Fruit fly (Drosophila melanogaster) whole organism: ENCODE results near the gene mTor.

Source experiments
- CG8478 ChIP-seq: fragments of >200 bp; optimal IDR thresholded peaks from 2 replicates; lab custom pipeline; 2018; ENCODE audit warnings: inconsistent platforms
- Dll ChIP-seq: fragments of >200 bp; optimal IDR thresholded peaks from 2 replicates; lab custom pipeline; 2017
- EcR ChIP-seq, 2 experiments: fragments of >200 bp; optimal IDR thresholded peaks; 2 replicates each; lab custom pipeline; 2017; ENCODE audit warnings: missing biosample characterization in 2 of 2, missing genetic modification characterization in 2 of 2, missing genetic modification reagents in 2 of 2
- pan ChIP-seq: fragments of >200 bp; optimal IDR thresholded peaks from 2 replicates; lab custom pipeline; 2017
- psq ChIP-seq: fragments of >200 bp; optimal IDR thresholded peaks from 2 replicates; lab custom pipeline; 2017
- usp ChIP-seq: fragments of >200 bp; optimal IDR thresholded peaks from 2 replicates; lab custom pipeline; 2017; ENCODE audit warnings: missing biosample characterization, missing genetic modification characterization, mixed read lengths

Gene mTor

dm6 chr2L:13014038-13014790 is 9.9 kb downstream of the mTor start:
- no peak for TF ChIP-seq pan
- TF ChIP-seq EcR (GFP tag; optimal IDR thresholded peaks at IDR 0.05; lab: Kevin White, UChicago) = no peak
- no peak for TF ChIP-seq Dll (lab: Kevin White, UChicago)
- TF ChIP-seq psq (lab: Kevin White, UChicago) = no peak
- no peak for TF ChIP-seq usp

- TF ChIP-seq psq (lab: Kevin White, UChicago) (no peak), CG8478 (lab: Kevin White, UChicago) (no peak), usp (no peak), pan (no peak), Dll (lab: Kevin White, UChicago) (no peak), EcR (GFP tag; optimal IDR thresholded peaks at IDR 0.05; lab: Kevin White, UChicago) (no peak)
These were observed 14.8 kb downstream of the mTor start, which contains the start of gene Ube4B for dm6 chr2L:13018992-13019484. Ube4B (minus strand) TSS chr2L:13019434.

- TF ChIP-seq pan (no peak), Dll (lab: Kevin White, UChicago) (no peak), psq (lab: Kevin White, UChicago) (no peak), usp (no peak), CG8478 (lab: Kevin White, UChicago) (no peak), EcR (GFP tag; optimal IDR thresholded peaks at IDR 0.05; lab: Kevin White, UChicago) (no peak)
These were observed 16.9 kb downstream of the mTor start, which contains the start of gene CG9933 for dm6 chr2L:13021020-13021781. CG9933 (minus strand) TSS chr2L:13021312.

dm6 chr2L:13028923-13029322 is 24.6 kb downstream of the mTor start:
- no peak for TF ChIP-seq pan
- TF ChIP-seq Dll (lab: Kevin White, UChicago) = no peak
- TF ChIP-seq EcR (GFP tag; optimal IDR thresholded peaks at IDR 0.05; lab: Kevin White, UChicago) = no peak
- no peak for TF ChIP-seq psq (lab: Kevin White, UChicago)
- no peak for TF ChIP-seq CG8478 (lab: Kevin White, UChicago)
- no peak for TF ChIP-seq usp

dm6 chr2L:13035687-13036185 is 31.5 kb downstream of the mTor start:
- TF ChIP-seq Dll (lab: Kevin White, UChicago) = no peak
- TF ChIP-seq pan = no peak
- no peak for TF ChIP-seq psq (lab: Kevin White, UChicago)
- TF ChIP-seq usp = no peak
- no peak for TF ChIP-seq CG8478 (lab: Kevin White, UChicago)
- TF ChIP-seq EcR (GFP tag; optimal IDR thresholded peaks at IDR 0.05; lab: Kevin White, UChicago) = no peak

dm6 chr2L:13042405-13042804 is 38.1 kb downstream of the mTor start:
- TF ChIP-seq EcR (GFP tag; optimal IDR thresholded peaks at IDR 0.05; lab: Kevin White, UChicago) = no peak
- no peak for TF ChIP-seq pan
- no peak for TF ChIP-seq usp
- TF ChIP-seq CG8478 (lab: Kevin White, UChicago) = no peak
- TF ChIP-seq psq (lab: Kevin White, UChicago) = no peak
- no peak for TF ChIP-seq Dll (lab: Kevin White, UChicago)

- no peak for TF ChIP-seq EcR (GFP tag; optimal IDR thresholded peaks at IDR 0.05; lab: Kevin White, UChicago)
- TF ChIP-seq pan = no peak
- no peak for TF ChIP-seq psq (lab: Kevin White, UChicago)
- no peak for TF ChIP-seq CG8478 (lab: Kevin White, UChicago)
- no peak for TF ChIP-seq Dll (lab: Kevin White, UChicago)
- no peak for TF ChIP-seq usp
These were observed 39.9 kb downstream of the mTor start for dm6 chr2L:13044135-13044534.

dm6 chr2L:13045924-13046323 is 41.6 kb downstream of the mTor start:
- TF ChIP-seq pan (no peak), EcR (GFP tag; optimal IDR thresholded peaks at IDR 0.05; lab: Kevin White, UChicago) (no peak), psq (lab: Kevin White, UChicago) (no peak), Dll (lab: Kevin White, UChicago) (no peak), CG8478 (lab: Kevin White, UChicago) (no peak), usp (no peak)

dm6 chr2L:13049136-13049535 is 44.9 kb downstream of the mTor start:
- TF ChIP-seq EcR (GFP tag; optimal IDR thresholded peaks at IDR 0.05; lab: Kevin White, UChicago) (no peak), pan (no peak), psq (lab: Kevin White, UChicago) (no peak), usp (no peak), Dll (lab: Kevin White, UChicago) (no peak), CG8478 (lab: Kevin White, UChicago) (no peak)

dm6 chr2L:13056022-13056421 is 51.7 kb downstream of the mTor start:
- TF ChIP-seq EcR (GFP tag; optimal IDR thresholded peaks at IDR 0.05; lab: Kevin White, UChicago) (no peak), psq (lab: Kevin White, UChicago) (no peak), Dll (lab: Kevin White, UChicago) (no peak), pan (no peak), CG8478 (lab: Kevin White, UChicago) (no peak), usp (no peak)

- TF ChIP-seq psq (lab: Kevin White, UChicago) (no peak), usp (no peak), CG8478 (lab: Kevin White, UChicago) (no peak), EcR (GFP tag; optimal IDR thresholded peaks at IDR 0.05; lab: Kevin White, UChicago) (no peak), Dll (lab: Kevin White, UChicago) (peak; percentile 98), pan (no peak)
These were observed 55.8 kb downstream of the mTor start, which contains the start of gene CG9932 for dm6 chr2L:13060037-13060537. CG9932 (minus strand) TSS chr2L:13060140.
